Fruit fly (Drosophila melanogaster): Measurements from ENCODE around the gene CheB98a.

CheB98a gene

DNA sequence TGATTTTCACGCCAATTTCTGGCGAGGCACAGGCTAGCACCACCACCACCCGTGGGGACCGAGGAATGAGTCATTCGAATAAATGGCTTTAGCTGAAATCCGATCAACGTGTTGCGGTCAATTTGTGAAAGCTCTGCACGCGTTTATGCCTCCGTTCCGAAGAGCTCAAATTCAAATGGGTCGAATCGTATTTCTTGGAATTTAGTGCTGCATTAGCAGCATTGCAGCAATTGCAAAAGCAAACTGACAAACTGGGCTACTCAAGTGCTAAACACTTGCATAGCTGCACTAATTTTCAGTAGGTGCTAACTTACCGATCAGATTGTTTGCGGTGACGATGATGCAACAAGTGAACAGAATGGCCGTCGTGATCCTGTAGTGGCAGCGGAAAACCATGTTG is 50.3 kb downstream of the CheB98a start:
- TF ChIP-seq CG32264 (GFP tag; optimal IDR thresholded peaks at IDR 0.05) (no peak), ey (GFP tag; optimal IDR thresholded peaks at IDR 0.05) (no peak), Dfd (GFP tag; optimal IDR thresholded peaks at IDR 0.05) (no peak), Rel (GFP tag; optimal IDR thresholded peaks at IDR 0.05) (no peak), Rel (tag; optimal IDR thresholded peaks at IDR 0.05) (no peak), br (GFP tag; optimal IDR thresholded peaks at IDR 0.05) (no peak), Mio (GFP tag; optimal IDR thresholded peaks at IDR 0.05) (no peak), dsf (GFP tag; optimal IDR thresholded peaks at IDR 0.05; ENCODE audit: borderline replicate concordance) (no peak), GATAd (GFP tag; optimal IDR thresholded peaks at IDR 0.05) (no peak), Vsx2 (GFP tag; optimal IDR thresholded peaks at IDR 0.05; ENCODE audit: partially characterized antibody) (no peak), Dif (GFP tag; optimal IDR thresholded peaks at IDR 0.05; ENCODE audit: partially characterized antibody) (no peak), fru (GFP tag; optimal IDR thresholded peaks at IDR 0.05) (no peak), dmrt93B (GFP tag; optimal IDR thresholded peaks at IDR 0.05) (no peak), pan (optimal IDR thresholded peaks at IDR 0.05) (no peak), N (GFP tag; optimal IDR thresholded peaks at IDR 0.05) (no peak)

Data from whole organism, wandering third instar larva.